Worm (Caenorhabditis elegans) whole organism, mixed stage, embryonic: ENCODE data around the gene F58A4.1.
A peak's percentile ranks its signal among the peaks of the same experiment; 100 is the strongest.

Experiments used
- bed-3 ChIP-seq: fragments of 200-800 bp; sonication (Bioruptor generic); optimal IDR thresholded peaks from 3 replicates; lab custom pipeline; 2018; ENCODE audit warnings: mild to moderate bottlenecking, missing genetic modification characterization, moderate library complexity, missing compliant biosample characterization
- blmp-1 ChIP-seq: fragments of 150-350 bp; optimal IDR thresholded peaks from 2 replicates; lab custom pipeline; 2014; ENCODE audit warnings: missing biosample characterization, missing genetic modification characterization
- cnd-1 ChIP-seq: fragments of 200-800 bp; sonication (Bioruptor generic); optimal IDR thresholded peaks from 2 replicates; lab custom pipeline; 2018; ENCODE audit warnings: mild to moderate bottlenecking, missing genetic modification characterization, missing compliant biosample characterization
- drap-1 ChIP-seq: fragments of 200-800 bp; sonication (Bioruptor generic); optimal IDR thresholded peaks from 3 replicates; lab custom pipeline; 2018; ENCODE audit warnings: mild to moderate bottlenecking, missing genetic modification characterization, missing compliant biosample characterization
- elt-3 ChIP-seq: fragments of 150-350 bp; optimal IDR thresholded peaks from 2 replicates; lab custom pipeline; 2014; ENCODE audit warnings: missing biosample characterization, missing genetic modification characterization
- ham-2 ChIP-seq: fragments of 200-800 bp; sonication (Bioruptor generic); optimal IDR thresholded peaks from 2 replicates; lab custom pipeline; 2018; ENCODE audit warnings: mild to moderate bottlenecking, missing genetic modification characterization, missing compliant biosample characterization
- lin-13 ChIP-seq: fragments of 150-350 bp; optimal IDR thresholded peaks from 2 replicates; lab custom pipeline; 2014; ENCODE audit warnings: missing biosample characterization, missing genetic modification characterization
- nhr-237 ChIP-seq: fragments of 150-350 bp; optimal IDR thresholded peaks from 2 replicates; lab custom pipeline; 2014; ENCODE audit warnings: missing biosample characterization, missing genetic modification characterization
- nhr-76 ChIP-seq: sonication (generic microtip); optimal IDR thresholded peaks from 2 replicates; lab custom pipeline; 2017; ENCODE audit warnings: missing biosample characterization, missing genetic modification characterization
- zip-8 ChIP-seq: fragments of 150-350 bp; optimal IDR thresholded peaks from 2 replicates; lab custom pipeline; 2014; ENCODE audit warnings: missing biosample characterization, missing genetic modification characterization

ce11 chrIII:9639281-9640050 is 41.2 kb downstream of the F58A4.1 start:
- TF ChIP-seq nhr-76 (tag; lab: Kevin White, UChicago) (no peak), elt-3 (no peak), zip-8 (tag; lab: Kevin White, UChicago) (no peak), nhr-237 (tag; lab: Kevin White, UChicago) (no peak), bed-3 (GFP tag; lab: Kevin White, UChicago) (no peak), ham-2 (GFP tag; lab: Kevin White, UChicago) (no peak), cnd-1 (tag; lab: Kevin White, UChicago) (no peak), lin-13 (tag; lab: Kevin White, UChicago) (no peak), blmp-1 (peak; percentile 43), drap-1 (GFP tag; lab: Kevin White, UChicago) (no peak)
